Fruit fly (Drosophila melanogaster): Measurements from ENCODE around the gene be.

be gene

dm6 chrX:15080780-15081402, 56.7 kb downstream of the be start, which contains the start of gene CG33177 (continued):
- no peak for TF ChIP-seq Hr78 (GFP tag; optimal IDR thresholded peaks at IDR 0.05)
- TF ChIP-seq sage (GFP tag; optimal IDR thresholded peaks at IDR 0.05): no peak
- no peak for TF ChIP-seq br (GFP tag; optimal IDR thresholded peaks at IDR 0.05)
- TF ChIP-seq fru (GFP tag; optimal IDR thresholded peaks at IDR 0.05): peak; percentile 39
- no peak for TF ChIP-seq ey (GFP tag; optimal IDR thresholded peaks at IDR 0.05)
- TF ChIP-seq CrebA (GFP tag; optimal IDR thresholded peaks at IDR 0.05; ENCODE audit: borderline replicate concordance): no peak
- peak; percentile 35 for TF ChIP-seq tai (GFP tag; optimal IDR thresholded peaks at IDR 0.05)

- TF ChIP-seq Jra (GFP tag; optimal IDR thresholded peaks at IDR 0.05) (no peak), lola (GFP tag; optimal IDR thresholded peaks at IDR 0.05) (no peak), sv (GFP tag; optimal IDR thresholded peaks at IDR 0.05) (no peak), Dif (GFP tag; optimal IDR thresholded peaks at IDR 0.05; ENCODE audit: partially characterized antibody) (no peak)
Measured at dm6 chrX:15082681-15083080, 58.4 kb downstream of the be start, which contains the start of gene CG33178. TSS of gene CG33178 (plus strand) at chrX:15082827.

dm6 chrX:15084580-15085138, 60.4 kb downstream of the be start, which contains the start of gene Cox17:
TSS of gene Cox17 (minus strand) at chrX:15084699.
- TF ChIP-seq lola (GFP tag; optimal IDR thresholded peaks at IDR 0.05) (no peak), N (GFP tag; optimal IDR thresholded peaks at IDR 0.05) (no peak), rgr (GFP tag; optimal IDR thresholded peaks at IDR 0.05) (peak; percentile 76), Vsx2 (GFP tag; optimal IDR thresholded peaks at IDR 0.05; ENCODE audit: partially characterized antibody) (no peak), Jra (GFP tag; optimal IDR thresholded peaks at IDR 0.05) (peak; percentile 77), usp (GFP tag; optimal IDR thresholded peaks at IDR 0.05) (no peak), sv (GFP tag; optimal IDR thresholded peaks at IDR 0.05) (peak; percentile 81), Rel (GFP tag; optimal IDR thresholded peaks at IDR 0.05) (no peak), Rel (tag; optimal IDR thresholded peaks at IDR 0.05) (peak; percentile 51), CrebA (GFP tag; optimal IDR thresholded peaks at IDR 0.05; ENCODE audit: borderline replicate concordance) (no peak), psq (GFP tag; optimal IDR thresholded peaks at IDR 0.05) (peak; percentile 75), Abd-B (GFP tag; optimal IDR thresholded peaks at IDR 0.05) (no peak), h (GFP tag; optimal IDR thresholded peaks at IDR 0.05) (peak; percentile 84), tai (GFP tag; optimal IDR thresholded peaks at IDR 0.05) (peak; percentile 82), Hr78 (GFP tag; optimal IDR thresholded peaks at IDR 0.05) (no peak), HLH106 (tag; optimal IDR thresholded peaks at IDR 0.05) (peak; percentile 85), Hr83 (GFP tag; optimal IDR thresholded peaks at IDR 0.05; ENCODE audit: poor library complexity, severe bottlenecking) (peak; percentile 47), GATAd (GFP tag; optimal IDR thresholded peaks at IDR 0.05) (peak; percentile 31), dmrt93B (GFP tag; optimal IDR thresholded peaks at IDR 0.05) (peak; percentile 75), sage (GFP tag; optimal IDR thresholded peaks at IDR 0.05) (peak; percentile 20), woc (GFP tag; optimal IDR thresholded peaks at IDR 0.05) (peak; percentile 83), Hnf4 (GFP tag; optimal IDR thresholded peaks at IDR 0.05) (peak; percentile 73), jim (GFP tag; optimal IDR thresholded peaks at IDR 0.05) (no peak), Sp1 (GFP tag; optimal IDR thresholded peaks at IDR 0.05) (peak; percentile 81), pan (optimal IDR thresholded peaks at IDR 0.05) (no peak), Myc (optimal IDR thresholded peaks at IDR 0.05) (peak; percentile 57), dl (GFP tag; optimal IDR thresholded peaks at IDR 0.05; ENCODE audit: insufficient read depth in 1 of 2, partially characterized antibody in 2 of 2) (no peak), OdsH (GFP tag; optimal IDR thresholded peaks at IDR 0.05) (peak; percentile 73), ey (GFP tag; optimal IDR thresholded peaks at IDR 0.05) (peak; percentile 75), Dfd (GFP tag; optimal IDR thresholded peaks at IDR 0.05) (peak; percentile 7), CG9705 (GFP tag; optimal IDR thresholded peaks at IDR 0.05) (peak; percentile 70), br (GFP tag; optimal IDR thresholded peaks at IDR 0.05) (peak; percentile 70), Mio (GFP tag; optimal IDR thresholded peaks at IDR 0.05) (no peak), CG32264 (GFP tag; optimal IDR thresholded peaks at IDR 0.05) (peak; percentile 3), fru (GFP tag; optimal IDR thresholded peaks at IDR 0.05) (peak; percentile 83), Dif (GFP tag; optimal IDR thresholded peaks at IDR 0.05; ENCODE audit: partially characterized antibody) (no peak), dsf (GFP tag; optimal IDR thresholded peaks at IDR 0.05; ENCODE audit: borderline replicate concordance) (peak; percentile 70), brk (GFP tag; optimal IDR thresholded peaks at IDR 0.05) (peak; percentile 74), foxo (GFP tag; optimal IDR thresholded peaks at IDR 0.05) (peak in 1 of 2 experiments; percentile 86)
